Fruit fly (Drosophila melanogaster) whole organism, embryonic: ENCODE data around the gene Tsen34.

ENCODE experiments used
- Bdp1 ChIP-seq: fragments of 200-800 bp; sonication (Bioruptor generic); optimal IDR thresholded peaks from 3 replicates; lab custom pipeline; 2016; ENCODE audit warnings: missing biosample characterization, missing genetic modification characterization
- Bgb ChIP-seq: fragments of 200-800 bp; sonication (Bioruptor generic); IDR thresholded peaks from 2 replicates; pipeline ENCODE4 v1.3.6; 2022; ENCODE audit warnings: missing biosample characterization, missing genetic modification characterization; ENCODE audit not compliant: partially characterized antibody
- CG10267 ChIP-seq: fragments of 200-800 bp; sonication (Bioruptor generic); optimal IDR thresholded peaks from 2 replicates; lab custom pipeline; 2018; ENCODE audit warnings: missing biosample characterization, mild to moderate bottlenecking, missing genetic modification characterization, moderate library complexity
- CG12236 ChIP-seq: fragments of 200-800 bp; sonication (Bioruptor generic); optimal IDR thresholded peaks from 2 replicates; lab custom pipeline; 2016; ENCODE audit warnings: missing biosample characterization, missing genetic modification characterization
- CG13287 ChIP-seq: fragments of 200-800 bp; sonication (Bioruptor generic); IDR thresholded peaks from 2 replicates; pipeline ENCODE4 v1.3.6; 2022; ENCODE audit warnings: missing biosample characterization, missing genetic modification characterization; ENCODE audit not compliant: partially characterized antibody
- CG14710 ChIP-seq: fragments of 200-800 bp; sonication (Bioruptor generic); optimal IDR thresholded peaks from 3 replicates; lab custom pipeline; 2019; ENCODE audit warnings: missing biosample characterization, mild to moderate bottlenecking, missing genetic modification characterization, moderate library complexity
- CG1792 ChIP-seq: fragments of 200-800 bp; sonication (Bioruptor generic); optimal IDR thresholded peaks from 2 replicates; lab custom pipeline; 2016; ENCODE audit warnings: missing biosample characterization, missing genetic modification characterization
- CG1832 ChIP-seq: fragments of 200-800 bp; sonication (Bioruptor generic); optimal IDR thresholded peaks from 2 replicates; lab custom pipeline; 2017; ENCODE audit warnings: missing biosample characterization, mild to moderate bottlenecking, missing genetic modification characterization, inconsistent platforms
- CG2116 ChIP-seq: fragments of 200-800 bp; sonication (Bioruptor generic); optimal IDR thresholded peaks from 3 replicates; lab custom pipeline; 2018; ENCODE audit warnings: missing biosample characterization, mild to moderate bottlenecking, missing genetic modification characterization
- CG2199 ChIP-seq: fragments of 200-800 bp; sonication (Bioruptor generic); IDR thresholded peaks from 3 replicates; pipeline ENCODE4 v1.3.6; 2022; ENCODE audit warnings: missing biosample characterization, missing genetic modification characterization
- CG3163 ChIP-seq: fragments of 200-800 bp; sonication (Bioruptor generic); optimal IDR thresholded peaks from 3 replicates; lab custom pipeline; 2016; ENCODE audit warnings: missing biosample characterization, missing genetic modification characterization
- CG3407 ChIP-seq: fragments of 200-800 bp; sonication (Bioruptor generic); optimal IDR thresholded peaks from 2 replicates; lab custom pipeline; 2018; ENCODE audit warnings: missing biosample characterization, mild to moderate bottlenecking, missing genetic modification characterization
- CG34422 ChIP-seq: fragments of 200-800 bp; sonication (Bioruptor generic); IDR thresholded peaks from 3 replicates; pipeline ENCODE4 v1.3.6; 2022; ENCODE audit warnings: missing biosample characterization, missing genetic modification characterization
- CG5180 ChIP-seq: fragments of 200-800 bp; sonication (Bioruptor generic); optimal IDR thresholded peaks from 3 replicates; lab custom pipeline; 2017; ENCODE audit warnings: missing biosample characterization, missing genetic modification characterization, mild to moderate bottlenecking, moderate library complexity, missing genetic modification reagents
- CG6791 ChIP-seq: fragments of 200-800 bp; sonication (Bioruptor generic); IDR thresholded peaks from 3 replicates; pipeline ENCODE4 v1.3.6; 2022; ENCODE audit warnings: missing biosample characterization, missing genetic modification characterization; ENCODE audit not compliant: partially characterized antibody
- CG8388 ChIP-seq: fragments of 200-800 bp; sonication (Bioruptor generic); optimal IDR thresholded peaks from 2 replicates; lab custom pipeline; 2019; ENCODE audit warnings: missing biosample characterization, mild to moderate bottlenecking, missing genetic modification characterization, moderate library complexity
- CG8944 ChIP-seq: fragments of 200-800 bp; sonication (Bioruptor generic); optimal IDR thresholded peaks from 3 replicates; lab custom pipeline; 2016; ENCODE audit warnings: missing biosample characterization, missing genetic modification characterization
- CHES-1-like ChIP-seq: fragments of 200-800 bp; sonication (Bioruptor generic); optimal IDR thresholded peaks from 2 replicates; lab custom pipeline; 2016; ENCODE audit warnings: missing biosample characterization, missing genetic modification characterization
- CTCF ChIP-seq: fragments of 200-800 bp; sonication (Bioruptor generic); optimal IDR thresholded peaks from 2 replicates; lab custom pipeline; 2017; ENCODE audit warnings: missing biosample characterization, mild to moderate bottlenecking, missing genetic modification characterization, moderate library complexity
- D ChIP-seq, 2 experiments: fragments of 200-800 bp in 1 of 2; fragments of >200 bp in 1 of 2; sonication (Bioruptor generic) in 1 of 2; optimal IDR thresholded peaks; 2 replicates in 1 of 2; 3 replicates in 1 of 2; lab custom pipeline; 2017; ENCODE audit warnings: mild to moderate bottlenecking in 1 of 2, missing biosample characterization in 1 of 2, missing genetic modification characterization in 1 of 2, missing genetic modification reagents in 1 of 2
- Dbx ChIP-seq: fragments of 200-800 bp; sonication (Bioruptor generic); IDR thresholded peaks from 3 replicates; pipeline ENCODE4 v1.3.6; 2022; ENCODE audit warnings: missing biosample characterization, missing genetic modification characterization
- Drgx ChIP-seq: fragments of 200-800 bp; sonication (Bioruptor generic); IDR thresholded peaks from 2 replicates; pipeline ENCODE4 v1.3.6; 2022; ENCODE audit warnings: missing biosample characterization, missing genetic modification characterization
- Fer1 ChIP-seq: fragments of 200-800 bp; sonication (Bioruptor generic); optimal IDR thresholded peaks from 2 replicates; lab custom pipeline; 2017; ENCODE audit warnings: missing biosample characterization, mild to moderate bottlenecking, missing genetic modification characterization
- HLH4C ChIP-seq: fragments of 200-800 bp; sonication (Bioruptor generic); IDR thresholded peaks from 3 replicates; pipeline ENCODE4 v1.3.6; 2022; ENCODE audit warnings: missing biosample characterization, missing genetic modification characterization; ENCODE audit not compliant: partially characterized antibody
- HLHmδ ChIP-seq: fragments of 200-800 bp; sonication (Bioruptor generic); optimal IDR thresholded peaks from 2 replicates; lab custom pipeline; 2018; ENCODE audit warnings: missing biosample characterization, mild to moderate bottlenecking, missing genetic modification characterization, moderate library complexity
- Max ChIP-seq: fragments of 200-800 bp; sonication (Bioruptor generic); optimal IDR thresholded peaks from 2 replicates; lab custom pipeline; 2016; ENCODE audit warnings: missing biosample characterization, mild to moderate bottlenecking, missing genetic modification characterization
- Nf-YB ChIP-seq: fragments of 200-800 bp; sonication (Bioruptor generic); optimal IDR thresholded peaks from 3 replicates; lab custom pipeline; 2019; ENCODE audit warnings: missing biosample characterization, mild to moderate bottlenecking, missing genetic modification characterization, moderate library complexity
- Trl ChIP-seq, 3 experiments: fragments of >200 bp in 2 of 3; fragments of 200-800 bp in 1 of 3; sonication (Bioruptor generic) in 1 of 3; optimal IDR thresholded peaks; 2 replicates in 1 of 3; 3 replicates in 2 of 3; lab custom pipeline; 2016 to 2017; ENCODE audit warnings: missing biosample characterization in 1 of 3, missing genetic modification characterization in 1 of 3
- amos ChIP-seq: fragments of 200-800 bp; sonication (Bioruptor generic); IDR thresholded peaks from 2 replicates; pipeline ENCODE4 v1.3.6; 2022; ENCODE audit warnings: missing biosample characterization, missing genetic modification characterization; ENCODE audit not compliant: partially characterized antibody
- bab2 ChIP-seq: fragments of 200-800 bp; sonication (Bioruptor generic); optimal IDR thresholded peaks from 2 replicates; lab custom pipeline; 2016; ENCODE audit warnings: missing biosample characterization, missing genetic modification characterization
- corto ChIP-seq: fragments of 200-800 bp; sonication (Bioruptor generic); optimal IDR thresholded peaks from 2 replicates; lab custom pipeline; 2016; ENCODE audit warnings: missing biosample characterization, mild to moderate bottlenecking, missing genetic modification characterization, moderate library complexity
- crol ChIP-seq: fragments of 200-800 bp; sonication (Bioruptor generic); IDR thresholded peaks from 2 replicates; pipeline ENCODE4 v1.3.6; 2022; ENCODE audit warnings: missing biosample characterization, missing genetic modification characterization
- fd102C ChIP-seq: fragments of 200-800 bp; sonication (Bioruptor generic); optimal IDR thresholded peaks from 2 replicates; lab custom pipeline; 2018; ENCODE audit warnings: missing biosample characterization, mild to moderate bottlenecking, missing genetic modification characterization, moderate library complexity
- grn ChIP-seq: fragments of 200-800 bp; sonication (Bioruptor generic); optimal IDR thresholded peaks from 3 replicates; lab custom pipeline; 2017; ENCODE audit warnings: missing biosample characterization, missing genetic modification characterization
- ham ChIP-seq: fragments of 200-800 bp; sonication (Bioruptor generic); IDR thresholded peaks from 2 replicates; pipeline ENCODE4 v1.3.6; 2022; ENCODE audit warnings: missing biosample characterization, missing genetic modification characterization
- kni ChIP-seq: fragments of 200-800 bp; sonication (Bioruptor generic); optimal IDR thresholded peaks from 3 replicates; lab custom pipeline; 2017; ENCODE audit warnings: mild to moderate bottlenecking, missing biosample characterization, missing genetic modification reagents, missing genetic modification characterization
- nerfin-2 ChIP-seq: fragments of 200-800 bp; sonication (Bioruptor generic); IDR thresholded peaks from 2 replicates; pipeline ENCODE4 v1.3.6; 2022; ENCODE audit warnings: missing biosample characterization, missing genetic modification characterization; ENCODE audit not compliant: partially characterized antibody
- onecut ChIP-seq: fragments of 200-800 bp; sonication (Bioruptor generic); IDR thresholded peaks from 2 replicates; pipeline ENCODE4 v1.3.6; 2022; ENCODE audit warnings: missing biosample characterization, missing genetic modification characterization
- pros ChIP-seq: fragments of 200-800 bp; sonication (Bioruptor generic); optimal IDR thresholded peaks from 3 replicates; lab custom pipeline; 2019; ENCODE audit warnings: missing biosample characterization, mild to moderate bottlenecking, missing genetic modification characterization, moderate library complexity
- ro ChIP-seq: fragments of 200-800 bp; sonication (Bioruptor generic); IDR thresholded peaks from 2 replicates; pipeline ENCODE4 v1.3.6; 2022; ENCODE audit warnings: missing biosample characterization, missing genetic modification characterization
- run ChIP-seq: fragments of 200-800 bp; sonication (Bioruptor generic); optimal IDR thresholded peaks from 3 replicates; lab custom pipeline; 2018; ENCODE audit warnings: missing biosample characterization, mild to moderate bottlenecking, missing genetic modification characterization
- sd ChIP-seq: fragments of 200-800 bp; sonication (Bioruptor generic); optimal IDR thresholded peaks from 3 replicates; lab custom pipeline; 2018; ENCODE audit warnings: missing biosample characterization, mild to moderate bottlenecking, missing genetic modification characterization, moderate library complexity
- seq ChIP-seq: fragments of 200-800 bp; sonication (Bioruptor generic); IDR thresholded peaks from 2 replicates; pipeline ENCODE4 v1.3.6; 2022; ENCODE audit warnings: missing biosample characterization, missing genetic modification characterization
- sna ChIP-seq: fragments of 200-800 bp; sonication (Bioruptor generic); IDR thresholded peaks from 2 replicates; pipeline ENCODE4 v1.3.6; 2022; ENCODE audit warnings: missing biosample characterization, missing genetic modification characterization; ENCODE audit not compliant: partially characterized antibody
- so ChIP-seq: fragments of 200-800 bp; sonication (Bioruptor generic); IDR thresholded peaks from 3 replicates; pipeline ENCODE4 v1.3.6; 2022; ENCODE audit warnings: missing biosample characterization, missing genetic modification characterization
- tll ChIP-seq, 2 experiments: fragments of 200-800 bp in 1 of 2; fragments of >200 bp in 1 of 2; sonication (Bioruptor generic) in 1 of 2; optimal IDR thresholded peaks; 2 replicates each; lab custom pipeline; 2017 to 2019; ENCODE audit warnings: missing biosample characterization in 2 of 2, missing genetic modification characterization in 2 of 2, mild to moderate bottlenecking in 1 of 2, moderate library complexity in 1 of 2
- twi ChIP-seq: fragments of 200-800 bp; optimal IDR thresholded peaks from 2 replicates; lab custom pipeline; 2019; ENCODE audit warnings: missing biosample characterization, mild to moderate bottlenecking, missing genetic modification characterization, moderate library complexity
- z ChIP-seq: fragments of 200-800 bp; sonication (Bioruptor generic); IDR thresholded peaks from 3 replicates; pipeline ENCODE4 v1.3.6; 2022; ENCODE audit warnings: missing biosample characterization, missing genetic modification characterization

Tsen34 gene

dm6 chr3L:14755046-14755643 lies 6.5 kb downstream of the Tsen34 start (continued):
- peak; percentile 33; the same call in 1 of the 2 replicates for TF ChIP-seq Drgx (GFP tag; lab: Robert Waterston, UW)
- TF ChIP-seq grn (GFP tag; lab: Kevin White, UChicago): no peak
- TF ChIP-seq bab2 (GFP tag; lab: Kevin White, UChicago): no peak
- TF ChIP-seq corto (GFP tag; lab: Kevin White, UChicago): peak; percentile 24
- TF ChIP-seq CG6791 (GFP tag; lab: Robert Waterston, UW): peak; percentile 44; the same call in 1 of the 3 replicates
- TF ChIP-seq CHES-1-like (GFP tag; lab: Kevin White, UChicago): no peak
- TF ChIP-seq CG12236 (GFP tag; lab: Kevin White, UChicago): no peak
- no peak for TF ChIP-seq CG3407 (GFP tag; lab: Kevin White, UChicago)
- no peak for TF ChIP-seq Bgb (GFP tag; lab: Robert Waterston, UW)
- TF ChIP-seq CG10267 (tag; lab: Kevin White, UChicago): no peak
- TF ChIP-seq CG8944 (GFP tag; lab: Kevin White, UChicago): no peak
- peak; percentile 11 for TF ChIP-seq HLHmδ
- TF ChIP-seq HLH4C: peak; percentile 46; the same call in 1 of the 3 replicates
- TF ChIP-seq nerfin-2 (GFP tag; lab: Robert Waterston, UW): no peak
- no peak for TF ChIP-seq fd102C (GFP tag; lab: Kevin White, UChicago)
- peak; percentile 25 for TF ChIP-seq Fer1 (GFP tag; lab: Kevin White, UChicago)
- TF ChIP-seq twi (tag; lab: Kevin White, UChicago): peak; percentile 72
- peak; percentile 69 for TF ChIP-seq D (optimal IDR thresholded peaks at IDR 0.05; lab: Kevin White, UChicago)
- TF ChIP-seq D (GFP tag; optimal IDR thresholded peaks at IDR 0.05; lab: Kevin White, UChicago): no peak
- no peak for TF ChIP-seq tll (GFP tag; optimal IDR thresholded peaks at IDR 0.05; lab: Kevin White, UChicago)
- peak; percentile 100 for TF ChIP-seq Trl (optimal IDR thresholded peaks at IDR 0.05; lab: Kevin White, UChicago)
- TF ChIP-seq Trl (GFP tag; optimal IDR thresholded peaks at IDR 0.05; lab: Kevin White, UChicago): peak; percentile 61
- no peak for TF ChIP-seq ro (GFP tag; lab: Robert Waterston, UW)
- peak; percentile 99 for TF ChIP-seq kni (GFP tag; lab: Kevin White, UChicago)
- TF ChIP-seq CG34422 (GFP tag; lab: Robert Waterston, UW): peak; percentile 60; the same call in 1 of the 3 replicates
- TF ChIP-seq Max: peak; percentile 36
- peak; percentile 66 for TF ChIP-seq sd (tag; lab: Kevin White, UChicago)
- TF ChIP-seq onecut: peak; percentile 99
- peak; percentile 56; the same call in 1 of the 3 replicates for TF ChIP-seq so (GFP tag; lab: Robert Waterston, UW)
- TF ChIP-seq CTCF (GFP tag; lab: Kevin White, UChicago): no peak
- TF ChIP-seq CG13287 (GFP tag; lab: Robert Waterston, UW): peak; percentile 46
- 0 out of 3 replicates have a peak, but pooled peaks have one; percentile 14 for TF ChIP-seq CG2199
- no peak for TF ChIP-seq amos
- no peak for TF ChIP-seq CG1792
- no peak for TF ChIP-seq ham (GFP tag; lab: Robert Waterston, UW)
- 0 out of 3 replicates have a peak, but pooled peaks have one; percentile 6 for TF ChIP-seq Dbx
- no peak for TF ChIP-seq CG8388
- peak; percentile 97 for TF ChIP-seq CG2116 (GFP tag; lab: Kevin White, UChicago)
- peak; percentile 100 for TF ChIP-seq pros (GFP tag; lab: Kevin White, UChicago)
- TF ChIP-seq crol (GFP tag; lab: Robert Waterston, UW): peak; percentile 90
- peak; percentile 71; the same call in 2 of the 3 replicates for TF ChIP-seq z (GFP tag; lab: Robert Waterston, UW)
- peak; percentile 28 for TF ChIP-seq CG5180 (GFP tag; lab: Kevin White, UChicago)
- no peak for TF ChIP-seq Bdp1 (GFP tag; lab: Kevin White, UChicago)
- TF ChIP-seq Nf-YB (GFP tag; lab: Kevin White, UChicago): peak; percentile 0
- TF ChIP-seq CG1832 (GFP tag; lab: Kevin White, UChicago): peak; percentile 78
- TF ChIP-seq sna: peak; percentile 75; the same call in 1 of the 2 replicates
- TF ChIP-seq run (tag; lab: Kevin White, UChicago): no peak
- no peak for TF ChIP-seq CG14710
- TF ChIP-seq CG3163: peak; percentile 97
- peak; percentile 51; the same call in 1 of the 2 replicates for TF ChIP-seq seq (GFP tag; lab: Robert Waterston, UW)
